4 worm cellular contexts compared by ENCODE assay signal in the genomic region with DNA sequence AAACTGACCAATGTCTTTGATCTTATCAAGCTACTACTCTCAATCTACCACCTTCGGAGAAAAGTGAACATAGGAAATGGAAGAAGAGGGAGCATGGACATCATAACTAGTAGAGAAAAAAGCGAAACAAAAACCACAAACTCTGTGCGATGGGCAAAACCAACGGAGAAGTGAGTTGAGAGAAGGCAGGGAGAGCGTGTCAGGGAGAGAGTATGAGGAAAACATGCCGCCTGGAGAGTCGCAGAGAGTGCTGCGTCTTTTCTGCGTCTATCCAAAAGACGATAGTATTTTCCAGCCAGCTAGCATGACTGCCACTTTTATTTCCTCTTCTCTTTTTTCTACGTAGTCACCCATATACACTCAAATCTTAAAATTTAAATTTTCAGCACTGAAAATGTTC.
TF ChIP-seq lines count a peak whose summit lies in the region.

A gene (plus strand): TSS at position 381 of the 400 bp plus-strand sequence.

TF ChIP-seq in whole organism, L2 larva, 48 proteins besides CTCF, POLR2A, EP300 and RAD21:
- TF ChIP-seq nhr-23 (tag; optimal IDR thresholded peaks at IDR 0.05; lab: Kevin White, UChicago), result no peak
- TF ChIP-seq fos-1 (tag; optimal IDR thresholded peaks at IDR 0.05; lab: Kevin White, UChicago), result peak; percentile 64
- TF ChIP-seq ceh-16 (tag; optimal IDR thresholded peaks at IDR 0.05; lab: Kevin White, UChicago), result no peak
- TF ChIP-seq sma-9 (GFP tag; optimal IDR thresholded peaks at IDR 0.05; lab: Kevin White, UChicago), result peak; percentile 35
- no peak for TF ChIP-seq sma-9 (tag; optimal IDR thresholded peaks at IDR 0.05; lab: Kevin White, UChicago)
- peak; percentile 54 for TF ChIP-seq C34F6.9 (tag; optimal IDR thresholded peaks at IDR 0.05; lab: Kevin White, UChicago)
- TF ChIP-seq zag-1 (tag; optimal IDR thresholded peaks at IDR 0.05; lab: Kevin White, UChicago), result no peak
- no peak for TF ChIP-seq R02D3.7 (tag; optimal IDR thresholded peaks at IDR 0.05; lab: Kevin White, UChicago)
- peak; percentile 39 for TF ChIP-seq gmeb-1 (tag; optimal IDR thresholded peaks at IDR 0.05; lab: Kevin White, UChicago)
- TF ChIP-seq lsy-2 (tag; optimal IDR thresholded peaks at IDR 0.05; lab: Kevin White, UChicago), result peak; percentile 17 to 47
- TF ChIP-seq peb-1 (tag; optimal IDR thresholded peaks at IDR 0.05; lab: Kevin White, UChicago), result no peak
- no peak for TF ChIP-seq blmp-1 (tag; optimal IDR thresholded peaks at IDR 0.05; lab: Kevin White, UChicago; ENCODE audit: insufficient read depth)
- TF ChIP-seq lin-11 (tag; optimal IDR thresholded peaks at IDR 0.05; lab: Kevin White, UChicago), result no peak
- peak; percentile 72 for TF ChIP-seq unc-55 (GFP tag; optimal IDR thresholded peaks at IDR 0.05; lab: Kevin White, UChicago)
- TF ChIP-seq nhr-129 (tag; optimal IDR thresholded peaks at IDR 0.05; lab: Kevin White, UChicago), result peak; percentile 78
- TF ChIP-seq mdl-1 (tag; optimal IDR thresholded peaks at IDR 0.05; lab: Kevin White, UChicago), result peak in 1 of 2 experiments; percentile 28
- peak; percentile 58 for TF ChIP-seq F13H6.1 (tag; optimal IDR thresholded peaks at IDR 0.05; lab: Kevin White, UChicago)
- TF ChIP-seq nhr-237 (tag; optimal IDR thresholded peaks at IDR 0.05; lab: Kevin White, UChicago), result no peak

TF ChIP-seq in whole organism, L4 larva, 104 proteins besides CTCF, POLR2A, EP300 and RAD21 (continues in another document):
- TF ChIP-seq hmg-1.1 (GFP tag; IDR thresholded peaks at IDR 0.05; lab: Robert Waterston, UW) (peak; percentile 62), dmd-6 (GFP tag; IDR thresholded peaks at IDR 0.05; lab: Robert Waterston, UW) (peak; percentile 19; the same call in 1 of the 2 replicates), lin-38 (GFP tag; IDR thresholded peaks at IDR 0.05; lab: Robert Waterston, UW) (no peak), mdl-1 (tag; optimal IDR thresholded peaks at IDR 0.05; lab: Kevin White, UChicago) (peak in 1 of 2 experiments; percentile 71), hif-1 (tag; optimal IDR thresholded peaks at IDR 0.05; lab: Kevin White, UChicago) (peak in 1 of 2 experiments; percentile 15), pha-4 (GFP tag; IDR thresholded peaks at IDR 0.05; lab: Robert Waterston, UW) (no peak), pha-4 (tag; optimal IDR thresholded peaks at IDR 0.05; lab: Kevin White, UChicago) (peak; percentile 41), lin-13 (GFP tag; optimal IDR thresholded peaks at IDR 0.05; lab: Kevin White, UChicago) (peak; percentile 56), egl-43 (GFP tag; IDR thresholded peaks at IDR 0.05; lab: Robert Waterston, UW) (0 out of 2 replicates have a peak, but pooled peaks have one; percentile 51), dve-1 (tag; optimal IDR thresholded peaks at IDR 0.05; lab: Kevin White, UChicago; ENCODE audit: insufficient read depth) (peak; percentile 60), fos-1 (tag; optimal IDR thresholded peaks at IDR 0.05; lab: Kevin White, UChicago) (no peak), mep-1 (tag; optimal IDR thresholded peaks at IDR 0.05; lab: Kevin White, UChicago) (peak; percentile 52), jun-1 (tag; optimal IDR thresholded peaks at IDR 0.05; lab: Kevin White, UChicago) (no peak), nhr-102 (tag; optimal IDR thresholded peaks at IDR 0.05; lab: Kevin White, UChicago) (no peak), nhr-77 (tag; optimal IDR thresholded peaks at IDR 0.05; lab: Kevin White, UChicago) (no peak), nhr-28 (tag; optimal IDR thresholded peaks at IDR 0.05; lab: Kevin White, UChicago) (peak; percentile 36), dpl-1 (GFP tag; optimal IDR thresholded peaks at IDR 0.05; lab: Kevin White, UChicago) (peak; percentile 31), hlh-11 (tag; optimal IDR thresholded peaks at IDR 0.05; lab: Kevin White, UChicago) (peak; percentile 78), F10B5.3 (tag; optimal IDR thresholded peaks at IDR 0.05; lab: Kevin White, UChicago) (no peak), daf-8 (GFP tag; IDR thresholded peaks at IDR 0.05; lab: Robert Waterston, UW) (no peak), mes-2 (tag; optimal IDR thresholded peaks at IDR 0.05; lab: Kevin White, UChicago; ENCODE audit: poor library complexity, severe bottlenecking) (peak; percentile 34), daf-16 (GFP tag; optimal IDR thresholded peaks at IDR 0.05; lab: Kevin White, UChicago) (no peak), daf-16 (tag; optimal IDR thresholded peaks at IDR 0.05; lab: Kevin White, UChicago) (peak; percentile 51)

TF ChIP-seq in whole organism, late embryonic, 69 proteins besides CTCF, POLR2A, EP300 and RAD21:
- TF ChIP-seq C08G9.2 (tag; optimal IDR thresholded peaks at IDR 0.05; lab: Kevin White, UChicago), result no peak
- TF ChIP-seq rnt-1 (tag; optimal IDR thresholded peaks at IDR 0.05; lab: Kevin White, UChicago), result peak; percentile 72
- TF ChIP-seq nfya-1 (tag; optimal IDR thresholded peaks at IDR 0.05; lab: Kevin White, UChicago), result peak; percentile 46
- peak; percentile 16 for TF ChIP-seq unc-42 (tag; optimal IDR thresholded peaks at IDR 0.05; lab: Kevin White, UChicago)
- no peak for TF ChIP-seq pag-3 (tag; optimal IDR thresholded peaks at IDR 0.05; lab: Kevin White, UChicago; ENCODE audit: borderline replicate concordance)
- TF ChIP-seq unc-55 (GFP tag; optimal IDR thresholded peaks at IDR 0.05; lab: Kevin White, UChicago), result no peak
- TF ChIP-seq T23F11.4 (GFP tag; optimal IDR thresholded peaks at IDR 0.05; lab: Kevin White, UChicago), result no peak
- no peak for TF ChIP-seq sox-2 (GFP tag; IDR thresholded peaks at IDR 0.05; lab: Robert Waterston, UW)
- TF ChIP-seq ceh-18 (tag; optimal IDR thresholded peaks at IDR 0.05; lab: Kevin White, UChicago), result peak; percentile 46
- TF ChIP-seq elt-2 (tag; optimal IDR thresholded peaks at IDR 0.05; lab: Kevin White, UChicago), result peak; percentile 49
- peak; percentile 2 for TF ChIP-seq ceh-34 (tag; optimal IDR thresholded peaks at IDR 0.05; lab: Kevin White, UChicago)
- no peak for TF ChIP-seq ztf-16 (tag; optimal IDR thresholded peaks at IDR 0.05; lab: Kevin White, UChicago)
- TF ChIP-seq tbx-2 (tag; optimal IDR thresholded peaks at IDR 0.05; lab: Kevin White, UChicago), result peak; percentile 56

TF ChIP-seq in whole organism, mixed stage, embryonic, 35 proteins besides CTCF, POLR2A, EP300 and RAD21:
- TF ChIP-seq ces-1 (GFP tag; optimal IDR thresholded peaks at IDR 0.05; lab: Kevin White, UChicago) (peak; percentile 27), unc-120 (tag; optimal IDR thresholded peaks at IDR 0.05; lab: Kevin White, UChicago; ENCODE audit: poor library complexity, severe bottlenecking) (peak; percentile 43), nhr-237 (tag; optimal IDR thresholded peaks at IDR 0.05; lab: Kevin White, UChicago) (peak; percentile 20), nhr-2 (tag; optimal IDR thresholded peaks at IDR 0.05; lab: Kevin White, UChicago) (no peak), ham-2 (GFP tag; optimal IDR thresholded peaks at IDR 0.05; lab: Kevin White, UChicago) (no peak), mep-1 (tag; optimal IDR thresholded peaks at IDR 0.05; lab: Kevin White, UChicago) (peak; percentile 38)
